Worm (Caenorhabditis elegans): ENCODE results near the gene srg-24.

ce11 chrII:3068646-3069045, 31.8 kb downstream of the srg-24 start:
- TF ChIP-seq zag-1 (tag; optimal IDR thresholded peaks at IDR 0.05) (no peak), snu-23 (GFP tag; optimal IDR thresholded peaks at IDR 0.05) (no peak)

Measured in whole organism, L1 larva.